Fruit fly (Drosophila melanogaster) whole organism, embryonic: ENCODE data around the gene mRpL17.

Experiments used
- Blimp-1 ChIP-seq: fragments of 200-800 bp; sonication (Bioruptor generic); optimal IDR thresholded peaks from 3 replicates; lab custom pipeline; 2018; ENCODE audit warnings: missing biosample characterization, missing genetic modification characterization, mild to moderate bottlenecking, moderate library complexity, missing genetic modification reagents
- CG10321 ChIP-seq: fragments of 200-800 bp; sonication (Bioruptor generic); IDR thresholded peaks from 2 replicates; pipeline ENCODE4 v1.3.6; 2022; ENCODE audit warnings: missing biosample characterization, missing genetic modification characterization
- CG10462 ChIP-seq: fragments of 200-800 bp; sonication (Bioruptor generic); optimal IDR thresholded peaks from 2 replicates; lab custom pipeline; 2016; ENCODE audit warnings: missing biosample characterization, missing genetic modification characterization
- CG12391 ChIP-seq: fragments of 200-800 bp; sonication (Bioruptor generic); optimal IDR thresholded peaks from 3 replicates; lab custom pipeline; 2018; ENCODE audit warnings: missing biosample characterization, mild to moderate bottlenecking, missing genetic modification characterization, moderate library complexity
- CG13296 ChIP-seq: fragments of 200-800 bp; sonication (Bioruptor generic); optimal IDR thresholded peaks from 3 replicates; lab custom pipeline; 2018; ENCODE audit warnings: missing biosample characterization, mild to moderate bottlenecking, missing genetic modification characterization
- CG14965 ChIP-seq: fragments of 200-800 bp; sonication (Bioruptor generic); optimal IDR thresholded peaks from 2 replicates; lab custom pipeline; 2016; ENCODE audit warnings: missing biosample characterization, missing genetic modification characterization, borderline replicate concordance
- CG17328 ChIP-seq: fragments of 200-800 bp; sonication (Bioruptor generic); IDR thresholded peaks from 2 replicates; pipeline ENCODE4 v1.3.6; 2022; ENCODE audit warnings: missing biosample characterization, missing genetic modification characterization
- CG17359 ChIP-seq: fragments of 200-800 bp; sonication (Bioruptor generic); optimal IDR thresholded peaks from 3 replicates; lab custom pipeline; 2018; ENCODE audit warnings: missing biosample characterization, mild to moderate bottlenecking, missing genetic modification characterization, moderate library complexity
- CG2116 ChIP-seq: fragments of 200-800 bp; sonication (Bioruptor generic); optimal IDR thresholded peaks from 3 replicates; lab custom pipeline; 2018; ENCODE audit warnings: missing biosample characterization, mild to moderate bottlenecking, missing genetic modification characterization
- CG4617 ChIP-seq: fragments of 200-800 bp; sonication (Bioruptor generic); optimal IDR thresholded peaks from 3 replicates; lab custom pipeline; 2016; ENCODE audit warnings: missing biosample characterization, missing genetic modification characterization, borderline replicate concordance
- CG5245 ChIP-seq: fragments of 200-800 bp; sonication (Bioruptor generic); optimal IDR thresholded peaks from 3 replicates; lab custom pipeline; 2016; ENCODE audit warnings: missing biosample characterization, missing genetic modification characterization
- CG6272 ChIP-seq: fragments of 200-800 bp; sonication (Bioruptor generic); IDR thresholded peaks from 2 replicates; pipeline ENCODE4 v1.3.6; 2022; ENCODE audit warnings: missing biosample characterization, missing genetic modification characterization
- CG6654 ChIP-seq: fragments of 200-800 bp; sonication (Bioruptor generic); optimal IDR thresholded peaks from 2 replicates; lab custom pipeline; 2017; ENCODE audit warnings: missing biosample characterization, mild to moderate bottlenecking, missing genetic modification characterization
- CG7839 ChIP-seq: fragments of 200-800 bp; sonication (Bioruptor generic); optimal IDR thresholded peaks from 3 replicates; lab custom pipeline; 2018; ENCODE audit warnings: missing biosample characterization, mild to moderate bottlenecking, missing genetic modification characterization, moderate library complexity
- CG8290 ChIP-seq, 3 experiments: fragments of 200-800 bp; sonication (Bioruptor generic); optimal IDR thresholded peaks; 2 replicates each; lab custom pipeline; 2016 to 2019; ENCODE audit warnings: missing biosample characterization in 3 of 3, missing genetic modification characterization in 3 of 3, mild to moderate bottlenecking in 2 of 3, moderate library complexity in 1 of 3
- CG8478 ChIP-seq: fragments of >200 bp; optimal IDR thresholded peaks from 2 replicates; lab custom pipeline; 2018
- CrebB ChIP-seq: fragments of 200-800 bp; sonication (Bioruptor generic); optimal IDR thresholded peaks from 3 replicates; lab custom pipeline; 2018; ENCODE audit warnings: missing biosample characterization, mild to moderate bottlenecking, missing genetic modification characterization
- Dip2 ChIP-seq: fragments of 200-800 bp; sonication (Bioruptor generic); IDR thresholded peaks from 2 replicates; pipeline ENCODE4 v1.3.6; 2022; ENCODE audit warnings: missing biosample characterization, missing genetic modification characterization
- Dref ChIP-seq: fragments of 200-800 bp; sonication (Bioruptor generic); IDR thresholded peaks from 2 replicates; pipeline ENCODE4 v1.3.6; 2022; ENCODE audit warnings: missing biosample characterization, missing genetic modification characterization
- E2f2 ChIP-seq: fragments of 200-800 bp; sonication (Bioruptor generic); IDR thresholded peaks from 2 replicates; pipeline ENCODE4 v1.3.6; 2022; ENCODE audit warnings: missing biosample characterization, missing genetic modification characterization
- Hand ChIP-seq: fragments of 200-800 bp; sonication (Bioruptor generic); optimal IDR thresholded peaks from 2 replicates; lab custom pipeline; 2017; ENCODE audit warnings: mild to moderate bottlenecking, missing biosample characterization, missing genetic modification reagents, missing genetic modification characterization
- Lpt ChIP-seq: fragments of >200 bp; optimal IDR thresholded peaks from 2 replicates; lab custom pipeline; 2018; ENCODE audit warnings: missing biosample characterization, missing genetic modification characterization
- Max ChIP-seq: fragments of 200-800 bp; sonication (Bioruptor generic); optimal IDR thresholded peaks from 2 replicates; lab custom pipeline; 2016; ENCODE audit warnings: missing biosample characterization, mild to moderate bottlenecking, missing genetic modification characterization
- Med ChIP-seq: fragments of 200-800 bp; sonication (Bioruptor generic); peaks from one replicate; lab custom pipeline; 2016; ENCODE audit warnings: missing biosample characterization, missing genetic modification characterization, mild to moderate bottlenecking, inconsistent platforms, moderate library complexity
- Side ChIP-seq: fragments of 200-800 bp; sonication (Bioruptor generic); optimal IDR thresholded peaks from 2 replicates; lab custom pipeline; 2016; ENCODE audit warnings: missing biosample characterization, missing genetic modification characterization
- Six4 ChIP-seq: fragments of 200-800 bp; sonication (Bioruptor generic); optimal IDR thresholded peaks from 2 replicates; lab custom pipeline; 2016; ENCODE audit warnings: missing biosample characterization, missing genetic modification characterization
- Sox102F ChIP-seq: fragments of 200-800 bp; sonication (Bioruptor generic); optimal IDR thresholded peaks from 2 replicates; lab custom pipeline; 2018; ENCODE audit warnings: missing biosample characterization, mild to moderate bottlenecking, missing genetic modification characterization, moderate library complexity
- ara ChIP-seq: fragments of 200-800 bp; sonication (Bioruptor generic); IDR thresholded peaks from 2 replicates; pipeline ENCODE4 v1.3.6; 2022; ENCODE audit warnings: missing biosample characterization, missing genetic modification characterization
- chinmo ChIP-seq: fragments of 200-800 bp; sonication (Bioruptor generic); IDR thresholded peaks from 4 replicates; pipeline ENCODE4 v1.3.6; 2022; ENCODE audit warnings: missing biosample characterization, missing genetic modification characterization; ENCODE audit not compliant: partially characterized antibody
- dimm ChIP-seq: fragments of 200-800 bp; sonication (Bioruptor generic); IDR thresholded peaks from 2 replicates; pipeline ENCODE4 v1.3.6; 2022; ENCODE audit warnings: missing biosample characterization, missing genetic modification characterization
- eve ChIP-seq, 2 experiments: fragments of >200 bp; optimal IDR thresholded peaks; 2 replicates each; lab custom pipeline; 2017; ENCODE audit warnings: missing biosample characterization in 2 of 2, missing genetic modification characterization in 2 of 2
- fd96Cb ChIP-seq: fragments of 200-800 bp; sonication (Bioruptor generic); optimal IDR thresholded peaks from 2 replicates; lab custom pipeline; 2018; ENCODE audit warnings: missing biosample characterization, mild to moderate bottlenecking, missing genetic modification characterization, moderate library complexity
- ham ChIP-seq: fragments of 200-800 bp; sonication (Bioruptor generic); IDR thresholded peaks from 2 replicates; pipeline ENCODE4 v1.3.6; 2022; ENCODE audit warnings: missing biosample characterization, missing genetic modification characterization
- hb ChIP-seq: fragments of 200-800 bp; sonication (Bioruptor generic); IDR thresholded peaks from 3 replicates; pipeline ENCODE4 v1.3.6; 2022; ENCODE audit warnings: missing biosample characterization, missing genetic modification characterization; ENCODE audit not compliant: partially characterized antibody
- hkb ChIP-seq, 2 experiments: fragments of 200-800 bp in 1 of 2; fragments of >200 bp in 1 of 2; sonication (Bioruptor generic) in 1 of 2; IDR thresholded peaks in 1 of 2; optimal IDR thresholded peaks in 1 of 2; 2 replicates each; pipeline versions ENCODE4 v1.3.6 to Lab custom; 2017 to 2022; ENCODE audit warnings: missing biosample characterization in 1 of 2, missing genetic modification characterization in 1 of 2
- jumu ChIP-seq: fragments of 200-800 bp; sonication (Bioruptor generic); optimal IDR thresholded peaks from 3 replicates; lab custom pipeline; 2016; ENCODE audit warnings: missing biosample characterization, missing genetic modification characterization
- ken ChIP-seq: fragments of 200-800 bp; sonication (Bioruptor generic); IDR thresholded peaks from 3 replicates; pipeline ENCODE4 v1.3.6; 2022; ENCODE audit warnings: missing biosample characterization, missing genetic modification characterization
- kni ChIP-seq: fragments of 200-800 bp; sonication (Bioruptor generic); optimal IDR thresholded peaks from 3 replicates; lab custom pipeline; 2017; ENCODE audit warnings: mild to moderate bottlenecking, missing biosample characterization, missing genetic modification reagents, missing genetic modification characterization
- maf-S ChIP-seq: fragments of 200-800 bp; sonication (Bioruptor generic); optimal IDR thresholded peaks from 2 replicates; lab custom pipeline; 2016; ENCODE audit warnings: missing biosample characterization, missing genetic modification characterization
- nerfin-1 ChIP-seq: fragments of 200-800 bp; sonication (Bioruptor generic); optimal IDR thresholded peaks from 3 replicates; lab custom pipeline; 2019; ENCODE audit warnings: missing biosample characterization, mild to moderate bottlenecking, missing genetic modification characterization, moderate library complexity
- oc ChIP-seq: fragments of 200-800 bp; sonication (Bioruptor generic); optimal IDR thresholded peaks from 2 replicates; lab custom pipeline; 2018; ENCODE audit warnings: missing biosample characterization, mild to moderate bottlenecking, missing genetic modification characterization, moderate library complexity
- pros ChIP-seq: fragments of 200-800 bp; sonication (Bioruptor generic); optimal IDR thresholded peaks from 3 replicates; lab custom pipeline; 2019; ENCODE audit warnings: missing biosample characterization, mild to moderate bottlenecking, missing genetic modification characterization, moderate library complexity
- pzg ChIP-seq: fragments of 200-800 bp; sonication (Bioruptor generic); optimal IDR thresholded peaks from 3 replicates; lab custom pipeline; 2018; ENCODE audit warnings: missing biosample characterization, mild to moderate bottlenecking, missing genetic modification characterization, moderate library complexity
- sc ChIP-seq, 3 experiments: fragments of >200 bp in 2 of 3; fragments of 200-800 bp in 1 of 3; sonication (Bioruptor generic) in 1 of 3; optimal IDR thresholded peaks; 2 replicates in 2 of 3; 3 replicates in 1 of 3; lab custom pipeline; 2017; ENCODE audit warnings: mild to moderate bottlenecking in 1 of 3, missing biosample characterization in 1 of 3, missing genetic modification characterization in 1 of 3, missing genetic modification reagents in 1 of 3
- sens ChIP-seq: fragments of 200-800 bp; sonication (Bioruptor generic); peaks from one replicate; lab custom pipeline; 2016; ENCODE audit warnings: missing biosample characterization, missing genetic modification characterization
- trh ChIP-seq: fragments of 200-800 bp; sonication (Bioruptor generic); optimal IDR thresholded peaks from 2 replicates; lab custom pipeline; 2016; ENCODE audit warnings: missing biosample characterization, missing genetic modification characterization
- unc-4 ChIP-seq: fragments of 200-800 bp; sonication (Bioruptor generic); IDR thresholded peaks from 2 replicates; pipeline ENCODE4 v1.3.6; 2022; ENCODE audit warnings: missing biosample characterization, missing genetic modification characterization; ENCODE audit not compliant: partially characterized antibody
- z ChIP-seq: fragments of 200-800 bp; sonication (Bioruptor generic); IDR thresholded peaks from 3 replicates; pipeline ENCODE4 v1.3.6; 2022; ENCODE audit warnings: missing biosample characterization, missing genetic modification characterization

mRpL17 gene

DNA sequence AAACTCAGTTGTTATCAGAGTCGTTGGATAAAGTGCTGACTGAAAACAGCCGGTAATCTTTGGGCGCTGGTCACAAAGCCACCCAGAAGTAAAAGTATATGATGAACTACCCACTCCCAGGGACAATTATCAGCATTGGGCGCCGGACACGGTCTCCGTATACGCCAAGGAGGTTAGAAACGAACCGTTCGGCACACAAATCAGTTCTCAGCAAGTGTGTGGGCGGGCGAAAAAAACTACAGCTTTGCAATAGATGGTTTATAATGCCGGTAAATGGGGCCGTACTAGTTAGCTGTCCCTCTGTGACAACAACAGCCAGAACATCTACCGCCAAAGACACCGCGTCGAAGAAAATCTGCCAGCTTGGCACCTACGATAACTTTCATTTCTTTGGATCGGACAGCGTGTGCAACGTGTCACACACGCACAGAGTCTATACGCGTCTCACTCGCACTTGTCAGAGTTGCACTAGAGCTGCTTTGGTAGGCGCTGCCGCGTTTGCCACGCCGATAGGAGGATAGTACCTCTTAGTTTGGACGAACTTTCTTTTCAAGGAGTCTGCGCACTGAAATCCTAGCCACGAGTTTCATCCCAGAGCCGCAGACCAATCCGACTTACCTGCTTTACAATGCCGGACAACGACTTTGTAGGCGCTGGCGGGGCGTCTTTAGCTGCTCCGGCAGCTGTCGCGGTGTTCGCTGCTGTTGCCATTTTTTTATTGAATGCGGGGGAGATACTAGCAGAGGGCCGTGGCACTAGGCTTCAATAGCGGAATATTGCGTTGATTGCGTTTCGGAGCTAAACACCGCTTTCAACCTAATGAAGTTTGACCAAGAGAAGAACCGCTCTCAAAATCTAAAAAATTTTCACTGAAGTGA is 840 bp upstream of the mRpL17 start:
- TF ChIP-seq eve (GFP tag; optimal IDR thresholded peaks at IDR 0.05; lab: Kevin White, UChicago) (no peak), CG10321 (GFP tag; lab: Robert Waterston, UW) (peak; percentile 93), CG12391 (tag; lab: Kevin White, UChicago) (no peak), CrebB (tag; lab: Kevin White, UChicago) (no peak), CG8478 (lab: Kevin White, UChicago) (peak; percentile 76), pros (GFP tag; lab: Kevin White, UChicago) (no peak), pzg (GFP tag; lab: Kevin White, UChicago) (no peak), unc-4 (GFP tag; lab: Robert Waterston, UW) (no peak), hkb (optimal IDR thresholded peaks at IDR 0.05; lab: Kevin White, UChicago) (no peak), hkb (GFP tag; IDR thresholded peaks at IDR 0.05; lab: Robert Waterston, UW) (no peak), sc (optimal IDR thresholded peaks at IDR 0.05; lab: Kevin White, UChicago) (no peak), sc (GFP tag; optimal IDR thresholded peaks at IDR 0.05; lab: Kevin White, UChicago) (no peak), CG17359 (no peak), ken (GFP tag; lab: Robert Waterston, UW) (0 out of 3 replicates have a peak, but pooled peaks have one; percentile 25), E2f2 (GFP tag; lab: Robert Waterston, UW) (no peak), CG6654 (GFP tag; lab: Kevin White, UChicago) (no peak), Lpt (GFP tag; lab: Kevin White, UChicago) (no peak), CG7839 (tag; lab: Kevin White, UChicago) (no peak), kni (GFP tag; lab: Kevin White, UChicago) (no peak), CG4617 (GFP tag; lab: Kevin White, UChicago) (no peak), chinmo (GFP tag; lab: Robert Waterston, UW) (no peak), CG2116 (peak; percentile 37), z (GFP tag; lab: Robert Waterston, UW) (no peak), CG10462 (GFP tag; lab: Kevin White, UChicago) (no peak), oc (tag; lab: Kevin White, UChicago) (no peak), maf-S (GFP tag; lab: Kevin White, UChicago) (no peak), Dref (GFP tag; lab: Robert Waterston, UW) (peak; percentile 42; the same call in 1 of the 2 replicates), hb (GFP tag; lab: Robert Waterston, UW) (no peak), Blimp-1 (GFP tag; lab: Kevin White, UChicago) (peak; percentile 45), CG14965 (GFP tag; lab: Kevin White, UChicago) (no peak), Sox102F (GFP tag; lab: Kevin White, UChicago) (no peak), sens (GFP tag; lab: Kevin White, UChicago) (no peak), CG13296 (no peak), Hand (GFP tag; lab: Kevin White, UChicago) (peak; percentile 52), CG8290 (GFP tag; optimal IDR thresholded peaks at IDR 0.05; lab: Kevin White, UChicago) (no peak), CG8290 (tag; optimal IDR thresholded peaks at IDR 0.05; lab: Kevin White, UChicago) (no peak), Side (GFP tag; lab: Kevin White, UChicago) (no peak), Max (no peak), ara (GFP tag; lab: Robert Waterston, UW) (no peak), CG6272 (no peak), jumu (GFP tag; lab: Kevin White, UChicago) (no peak), fd96Cb (tag; lab: Kevin White, UChicago) (no peak), dimm (no peak), nerfin-1 (tag; lab: Kevin White, UChicago) (no peak), Med (GFP tag; lab: Kevin White, UChicago) (peak; percentile 61), CG5245 (no peak), ham (no peak), trh (GFP tag; lab: Kevin White, UChicago) (no peak), CG17328 (GFP tag; lab: Robert Waterston, UW) (no peak), Six4 (no peak), Dip2 (no peak)
